Fruit fly (Drosophila melanogaster) Kc167 (cell line): ENCODE results near the gene Rpt3R.

Source experiments
- Myc ChIP-seq: fragments of >200 bp; optimal IDR thresholded peaks from 2 replicates; lab custom pipeline; 2017; ENCODE audit warnings: missing external identifiers
- Sin3A ChIP-seq: fragments of >200 bp; optimal IDR thresholded peaks from 2 replicates; lab custom pipeline; 2018; ENCODE audit warnings: missing external identifiers
- h ChIP-seq: fragments of >200 bp; optimal IDR thresholded peaks from 3 replicates; lab custom pipeline; 2018; ENCODE audit warnings: missing external identifiers
- insv ChIP-seq: fragments of >200 bp; optimal IDR thresholded peaks from 3 replicates; lab custom pipeline; 2018; ENCODE audit warnings: missing external identifiers
- psq ChIP-seq: fragments of >200 bp; optimal IDR thresholded peaks from 2 replicates; lab custom pipeline; 2017; ENCODE audit warnings: missing external identifiers
- ttk ChIP-seq: sonication (Bioruptor generic); optimal IDR thresholded peaks from 2 replicates; lab custom pipeline; 2017; ENCODE audit warnings: missing external identifiers

DNA sequence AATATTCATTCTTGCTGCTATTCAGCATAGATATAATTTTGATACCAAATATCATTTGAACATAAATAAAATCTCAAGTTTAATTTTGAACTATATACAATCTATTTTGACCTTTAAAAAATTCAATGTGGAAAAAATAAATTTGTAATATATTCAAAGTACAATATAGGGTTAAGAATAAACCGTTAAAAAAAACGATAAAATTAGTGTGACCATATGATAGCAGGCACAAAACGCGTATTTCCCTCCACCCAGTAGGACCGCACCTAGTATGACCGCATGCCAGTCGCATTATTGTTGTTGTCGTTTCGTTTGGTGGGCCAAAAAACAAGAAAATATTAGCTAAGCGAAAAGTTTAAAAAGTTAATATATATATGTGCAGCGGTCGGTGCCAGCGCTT is 36.7 kb upstream of the Rpt3R start, which contains the start of gene CG8516:
- TF ChIP-seq psq (no peak), h (lab: Kevin White, UChicago) (no peak), ttk (lab: Kevin White, UChicago) (no peak), insv (lab: Kevin White, UChicago) (no peak), Myc (lab: Kevin White, UChicago) (no peak), Sin3A (no peak)
